Fruit fly (Drosophila melanogaster): ENCODE data around the gene CG42870.

Gene CG42870

DNA sequence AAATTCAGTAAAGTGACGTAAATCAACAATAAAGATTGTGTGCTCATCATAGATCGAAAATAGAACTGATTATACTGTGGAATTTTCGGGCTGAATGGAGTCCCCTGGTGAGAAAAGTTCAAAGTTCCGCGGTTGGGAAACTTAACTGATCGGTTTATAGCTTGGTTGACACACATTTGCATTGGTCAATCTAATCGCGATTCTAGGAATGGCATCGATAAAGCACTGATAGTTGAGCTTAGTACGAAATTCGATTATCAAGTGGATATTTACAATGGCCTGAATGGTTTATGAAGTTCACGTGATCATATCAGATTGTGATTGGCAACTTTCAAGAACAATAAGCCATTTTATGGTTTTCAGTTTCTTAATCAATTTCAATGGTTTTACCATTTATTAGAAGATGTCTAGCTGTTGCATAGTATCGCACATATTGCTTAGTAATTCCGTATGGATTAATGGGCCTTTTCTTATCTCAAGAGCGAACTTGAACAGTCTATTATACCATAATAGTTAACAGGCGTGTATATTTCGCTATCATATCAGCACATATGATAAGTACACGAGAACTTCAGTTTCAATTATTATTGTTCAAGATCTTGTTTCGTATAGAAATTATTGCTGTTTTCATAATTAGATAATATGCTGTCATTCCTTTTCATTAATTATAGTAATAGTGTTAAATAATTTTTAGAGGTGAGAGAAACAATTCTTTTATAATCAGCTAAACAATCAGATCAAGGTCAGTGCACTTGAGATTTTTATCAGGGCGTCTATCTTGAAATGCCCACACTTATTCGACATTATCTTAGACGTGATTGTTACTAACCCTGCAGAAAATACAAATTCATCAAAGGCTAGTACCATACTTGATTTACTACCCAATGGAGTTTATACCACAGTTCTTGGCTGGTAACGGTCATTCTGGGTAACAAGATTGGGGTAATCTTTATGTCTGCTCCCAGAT lies 12.1 kb upstream of the CG42870 start, which contains the start of gene CG31233 (continued):
- TF ChIP-seq CG1792 (GFP tag; optimal IDR thresholded peaks at IDR 0.05) (no peak), CG34224 (GFP tag; IDR thresholded peaks at IDR 0.05; ENCODE audit: partially characterized antibody) (no peak), CG2875 (GFP tag; optimal IDR thresholded peaks at IDR 0.05) (no peak), CG4617 (GFP tag; optimal IDR thresholded peaks at IDR 0.05; ENCODE audit: borderline replicate concordance) (no peak), CG17186 (GFP tag; optimal IDR thresholded peaks at IDR 0.05) (no peak), Pdp1 (GFP tag; optimal IDR thresholded peaks at IDR 0.05) (peak in 1 of 2 experiments; percentile 39), HmgZ (tag; optimal IDR thresholded peaks at IDR 0.05) (no peak), zf30C (GFP tag; optimal IDR thresholded peaks at IDR 0.05) (no peak), dpn (GFP tag; optimal IDR thresholded peaks at IDR 0.05) (no peak), CG11093 (GFP tag; IDR thresholded peaks at IDR 0.05) (no peak), CG3847 (GFP tag; IDR thresholded peaks at IDR 0.05) (no peak), tx (GFP tag; optimal IDR thresholded peaks at IDR 0.05) (no peak), mirr (GFP tag; optimal IDR thresholded peaks at IDR 0.05) (peak; percentile 56), CG1529 (GFP tag; optimal IDR thresholded peaks at IDR 0.05) (no peak), scrt (GFP tag; optimal IDR thresholded peaks at IDR 0.05) (no peak), Side (GFP tag; optimal IDR thresholded peaks at IDR 0.05) (no peak), crol (GFP tag; IDR thresholded peaks at IDR 0.05) (no peak), MBD-R2 (GFP tag; IDR thresholded peaks at IDR 0.05) (no peak), CG12744 (GFP tag; optimal IDR thresholded peaks at IDR 0.05) (no peak), cwo (GFP tag; optimal IDR thresholded peaks at IDR 0.05) (peak; percentile 76), sd (tag; optimal IDR thresholded peaks at IDR 0.05) (peak; percentile 72), twi (tag; optimal IDR thresholded peaks at IDR 0.05) (no peak), Xrp1 (GFP tag; IDR thresholded peaks at IDR 0.05) (no peak), CG16815 (GFP tag; optimal IDR thresholded peaks at IDR 0.05) (no peak), TFAM (GFP tag; optimal IDR thresholded peaks at IDR 0.05) (no peak), sr (GFP tag; IDR thresholded peaks at IDR 0.05) (no peak), CG18599 (GFP tag; optimal IDR thresholded peaks at IDR 0.05) (peak; percentile 4), CG4404 (GFP tag; IDR thresholded peaks at IDR 0.05) (no peak), grn (GFP tag; optimal IDR thresholded peaks at IDR 0.05) (peak; percentile 71), CG34376 (GFP tag; optimal IDR thresholded peaks at IDR 0.05) (peak; percentile 95), tin (GFP tag; optimal IDR thresholded peaks at IDR 0.05) (no peak), gsb-n (tag; optimal IDR thresholded peaks at IDR 0.05) (no peak), Dad (GFP tag; optimal IDR thresholded peaks at IDR 0.05) (no peak), ewg (GFP tag; optimal IDR thresholded peaks at IDR 0.05) (no peak), Hmx (GFP tag; optimal IDR thresholded peaks at IDR 0.05) (no peak), Sry-δ (GFP tag; optimal IDR thresholded peaks at IDR 0.05) (no peak), CG10462 (GFP tag; optimal IDR thresholded peaks at IDR 0.05) (no peak), dati (GFP tag; IDR thresholded peaks at IDR 0.05) (no peak), cad (GFP tag; optimal IDR thresholded peaks at IDR 0.05) (no peak), wor (GFP tag; IDR thresholded peaks at IDR 0.05) (no peak), CrebB (tag; optimal IDR thresholded peaks at IDR 0.05) (no peak), Opbp (GFP tag; IDR thresholded peaks at IDR 0.05; ENCODE audit: partially characterized antibody) (no peak), MTF-1 (GFP tag; optimal IDR thresholded peaks at IDR 0.05; ENCODE audit: borderline replicate concordance) (no peak), CG14965 (GFP tag; optimal IDR thresholded peaks at IDR 0.05; ENCODE audit: borderline replicate concordance) (no peak), wdn (GFP tag; IDR thresholded peaks at IDR 0.05) (no peak), Bteb2 (GFP tag; optimal IDR thresholded peaks at IDR 0.05) (no peak)
